Fruit fly (Drosophila melanogaster) Kc167 (cell line): ENCODE measurements around the gene nuf.

ENCODE experiments used
- h ChIP-seq: fragments of >200 bp; optimal IDR thresholded peaks from 3 replicates; lab custom pipeline; 2018; ENCODE audit warnings: missing external identifiers
- psq ChIP-seq: fragments of >200 bp; optimal IDR thresholded peaks from 2 replicates; lab custom pipeline; 2017; ENCODE audit warnings: missing external identifiers

dm6 chr3L:14190625-14191475, at the start of gene nuf:
- TF ChIP-seq psq (lab: Kevin White, UChicago) (no peak), h (lab: Kevin White, UChicago) (no peak)
